Fruit fly (Drosophila melanogaster) whole organism, pupa: ENCODE results near the gene blot.

Source experiments
- CG17806 ChIP-seq: fragments of 200-800 bp; sonication (Bioruptor generic); optimal IDR thresholded peaks from 2 replicates; lab custom pipeline; 2018; ENCODE audit warnings: missing biosample characterization, mild to moderate bottlenecking, missing genetic modification characterization, moderate library complexity
- CG32121 ChIP-seq: fragments of 200-800 bp; sonication (Bioruptor generic); IDR thresholded peaks from 2 replicates; pipeline ENCODE4 v1.3.6; 2022; ENCODE audit warnings: missing biosample characterization, missing genetic modification characterization

dm6 chr3L:17438872-17439495 is 17.7 kb upstream of the blot start, which contains the start of gene CG18265:
- TF ChIP-seq CG32121 (GFP tag; lab: Robert Waterston, UW), result no peak
- TF ChIP-seq CG17806 (tag; lab: Kevin White, UChicago), result no peak
